Fruit fly (Drosophila melanogaster) whole organism, adult: ENCODE measurements around the gene SamDC.

Experiments used
- CG11617 ChIP-seq: fragments of 200-800 bp; sonication (Bioruptor generic); optimal IDR thresholded peaks from 2 replicates; lab custom pipeline; 2017; ENCODE audit warnings: mild to moderate bottlenecking, missing biosample characterization, missing genetic modification reagents, missing genetic modification characterization
- CG12768 ChIP-seq: fragments of 200-800 bp; sonication (Bioruptor generic); optimal IDR thresholded peaks from 2 replicates; lab custom pipeline; 2017; ENCODE audit warnings: missing biosample characterization, missing genetic modification characterization, mild to moderate bottlenecking, moderate library complexity, missing genetic modification reagents
- CG14711 ChIP-seq: fragments of 200-800 bp; sonication (Bioruptor generic); optimal IDR thresholded peaks from 2 replicates; lab custom pipeline; 2018; ENCODE audit warnings: missing biosample characterization, mild to moderate bottlenecking, missing genetic modification characterization, moderate library complexity
- CG1620 ChIP-seq: fragments of 200-800 bp; sonication (Bioruptor generic); optimal IDR thresholded peaks from 2 replicates; lab custom pipeline; 2016; ENCODE audit warnings: missing biosample characterization, missing genetic modification characterization
- CG5204 ChIP-seq: fragments of 200-800 bp; sonication (Bioruptor generic); optimal IDR thresholded peaks from 2 replicates; lab custom pipeline; 2016; ENCODE audit warnings: missing biosample characterization, missing genetic modification characterization
- CG7045 ChIP-seq: fragments of 200-800 bp; sonication (Bioruptor generic); optimal IDR thresholded peaks from 2 replicates; lab custom pipeline; 2017; ENCODE audit warnings: missing biosample characterization, mild to moderate bottlenecking, missing genetic modification characterization
- CG7101 ChIP-seq: fragments of 200-800 bp; sonication (Bioruptor generic); optimal IDR thresholded peaks from 2 replicates; lab custom pipeline; 2018; ENCODE audit warnings: missing biosample characterization, mild to moderate bottlenecking, missing genetic modification characterization, moderate library complexity
- Clk ChIP-seq: fragments of 200-800 bp; sonication (Bioruptor generic); optimal IDR thresholded peaks from 2 replicates; lab custom pipeline; 2017; ENCODE audit warnings: missing biosample characterization, missing genetic modification characterization
- bab1 ChIP-seq: fragments of 200-800 bp; sonication (Bioruptor generic); optimal IDR thresholded peaks from 3 replicates; lab custom pipeline; 2019; ENCODE audit warnings: missing biosample characterization, mild to moderate bottlenecking, missing genetic modification characterization, moderate library complexity
- ovo ChIP-seq: fragments of 200-800 bp; sonication (Bioruptor generic); optimal IDR thresholded peaks from 2 replicates; lab custom pipeline; 2016; ENCODE audit warnings: missing biosample characterization, missing genetic modification characterization
- pad ChIP-seq: fragments of 200-800 bp; sonication (Bioruptor generic); optimal IDR thresholded peaks from 3 replicates; lab custom pipeline; 2017; ENCODE audit warnings: missing biosample characterization, missing genetic modification characterization, mild to moderate bottlenecking, moderate library complexity, missing genetic modification reagents
- toe ChIP-seq: fragments of 200-800 bp; sonication (Bioruptor generic); optimal IDR thresholded peaks from 2 replicates; lab custom pipeline; 2016; ENCODE audit warnings: missing biosample characterization, missing genetic modification characterization

dm6 chr2L:10342471-10342870, 3.2 kb downstream of the SamDC start, which contains the start of gene Sps2:
- TF ChIP-seq CG1620 (GFP tag; lab: Kevin White, UChicago), result no peak
- peak; percentile 15 for TF ChIP-seq CG7101 (tag; lab: Kevin White, UChicago)
- TF ChIP-seq ovo (GFP tag; lab: Kevin White, UChicago), result no peak
- TF ChIP-seq CG11617 (GFP tag; lab: Kevin White, UChicago), result peak; percentile 19
- TF ChIP-seq CG7045, result no peak
- TF ChIP-seq CG5204 (GFP tag; lab: Kevin White, UChicago), result no peak
- TF ChIP-seq Clk (GFP tag; lab: Kevin White, UChicago), result no peak
- TF ChIP-seq toe (GFP tag; lab: Kevin White, UChicago), result no peak
- no peak for TF ChIP-seq pad (GFP tag; lab: Kevin White, UChicago)
- TF ChIP-seq CG12768, result no peak
- peak; percentile 69 for TF ChIP-seq bab1 (GFP tag; lab: Kevin White, UChicago)
- peak; percentile 12 for TF ChIP-seq CG14711 (tag; lab: Kevin White, UChicago)
